Worm (Caenorhabditis elegans): ENCODE measurements around the gene gbb-1.

Gene gbb-1

ce11 chrX:2927576-2927975 lies 30.2 kb upstream of the gbb-1 start:
- TF ChIP-seq med-1 (GFP tag; optimal IDR thresholded peaks at IDR 0.05; ENCODE audit: insufficient read depth) (no peak), cog-1 (tag; optimal IDR thresholded peaks at IDR 0.05) (no peak)

- TF ChIP-seq ztf-29 (GFP tag; IDR thresholded peaks at IDR 0.05), result no peak
- no peak for TF ChIP-seq ref-1 (GFP tag; conservative IDR thresholded peaks at IDR 0.05)
- TF ChIP-seq klf-2 (GFP tag; conservative IDR thresholded peaks at IDR 0.05), result no peak
- 0 out of 2 replicates have a peak, but pooled peaks have one; percentile 30 for TF ChIP-seq ztf-23 (GFP tag; IDR thresholded peaks at IDR 0.05)
- no peak for TF ChIP-seq T22C8.4 (GFP tag; IDR thresholded peaks at IDR 0.05)
Observed at ce11 chrX:2928089-2928488, 29.6 kb upstream of the gbb-1 start.

- no peak for TF ChIP-seq tab-1 (GFP tag; IDR thresholded peaks at IDR 0.05)
- TF ChIP-seq flt-1 (GFP tag; IDR thresholded peaks at IDR 0.05), result no peak
- no peak for TF ChIP-seq med-1 (GFP tag; optimal IDR thresholded peaks at IDR 0.05; ENCODE audit: insufficient read depth)
- TF ChIP-seq ref-1 (GFP tag; conservative IDR thresholded peaks at IDR 0.05), result no peak
- TF ChIP-seq klf-2 (GFP tag; conservative IDR thresholded peaks at IDR 0.05), result no peak
- TF ChIP-seq ztf-29 (GFP tag; IDR thresholded peaks at IDR 0.05), result no peak
- TF ChIP-seq cog-1 (tag; optimal IDR thresholded peaks at IDR 0.05), result no peak
- TF ChIP-seq ztf-23 (GFP tag; IDR thresholded peaks at IDR 0.05), result no peak
- no peak for TF ChIP-seq T22C8.4 (GFP tag; IDR thresholded peaks at IDR 0.05)
Observed at ce11 chrX:2931852-2932251, 25.9 kb upstream of the gbb-1 start.

- no peak for TF ChIP-seq ztf-29 (GFP tag; IDR thresholded peaks at IDR 0.05)
- no peak for TF ChIP-seq flt-1 (GFP tag; IDR thresholded peaks at IDR 0.05)
- TF ChIP-seq med-1 (GFP tag; optimal IDR thresholded peaks at IDR 0.05; ENCODE audit: insufficient read depth), result no peak
- no peak for TF ChIP-seq tab-1 (GFP tag; IDR thresholded peaks at IDR 0.05)
- no peak for TF ChIP-seq klf-2 (GFP tag; conservative IDR thresholded peaks at IDR 0.05)
- TF ChIP-seq ztf-23 (GFP tag; IDR thresholded peaks at IDR 0.05), result no peak
- no peak for TF ChIP-seq cog-1 (tag; optimal IDR thresholded peaks at IDR 0.05)
- no peak for TF ChIP-seq ref-1 (GFP tag; conservative IDR thresholded peaks at IDR 0.05)
- TF ChIP-seq T22C8.4 (GFP tag; IDR thresholded peaks at IDR 0.05), result no peak
Observed at ce11 chrX:2933061-2933460, 24.7 kb upstream of the gbb-1 start, which contains the start of gene fard-1. Gene fard-1, plus strand, starts transcription at chrX:2933361.

- TF ChIP-seq tab-1 (GFP tag; IDR thresholded peaks at IDR 0.05) (no peak), ztf-23 (GFP tag; IDR thresholded peaks at IDR 0.05) (no peak), flt-1 (GFP tag; IDR thresholded peaks at IDR 0.05) (no peak), med-1 (GFP tag; optimal IDR thresholded peaks at IDR 0.05; ENCODE audit: insufficient read depth) (no peak), ref-1 (GFP tag; conservative IDR thresholded peaks at IDR 0.05) (no peak), ztf-29 (GFP tag; IDR thresholded peaks at IDR 0.05) (no peak), klf-2 (GFP tag; conservative IDR thresholded peaks at IDR 0.05) (no peak)
Observed at ce11 chrX:2939085-2939484, 18.6 kb upstream of the gbb-1 start.

- no peak for TF ChIP-seq ref-1 (GFP tag; conservative IDR thresholded peaks at IDR 0.05)
- TF ChIP-seq med-1 (GFP tag; optimal IDR thresholded peaks at IDR 0.05; ENCODE audit: insufficient read depth), result no peak
Observed at ce11 chrX:2939526-2939925, 18.2 kb upstream of the gbb-1 start.

- TF ChIP-seq ref-1 (GFP tag; conservative IDR thresholded peaks at IDR 0.05), result no peak
- no peak for TF ChIP-seq flt-1 (GFP tag; IDR thresholded peaks at IDR 0.05)
- no peak for TF ChIP-seq ztf-29 (GFP tag; IDR thresholded peaks at IDR 0.05)
Observed at ce11 chrX:2940572-2940971, 17.2 kb upstream of the gbb-1 start, which contains the start of gene pfk-1.1. Gene pfk-1.1, plus strand, starts transcription at chrX:2940872.

ce11 chrX:2942327-2942726 lies 15.4 kb upstream of the gbb-1 start:
- no peak for TF ChIP-seq ztf-23 (GFP tag; IDR thresholded peaks at IDR 0.05)
- no peak for TF ChIP-seq ztf-29 (GFP tag; IDR thresholded peaks at IDR 0.05)
- TF ChIP-seq med-1 (GFP tag; optimal IDR thresholded peaks at IDR 0.05; ENCODE audit: insufficient read depth), result no peak
- no peak for TF ChIP-seq klf-2 (GFP tag; conservative IDR thresholded peaks at IDR 0.05)
- no peak for TF ChIP-seq T22C8.4 (GFP tag; IDR thresholded peaks at IDR 0.05)
- no peak for TF ChIP-seq ref-1 (GFP tag; conservative IDR thresholded peaks at IDR 0.05)
- TF ChIP-seq cog-1 (tag; optimal IDR thresholded peaks at IDR 0.05), result no peak
- no peak for TF ChIP-seq flt-1 (GFP tag; IDR thresholded peaks at IDR 0.05)

ce11 chrX:2943611-2944010 lies 14.1 kb upstream of the gbb-1 start:
- TF ChIP-seq cog-1 (tag; optimal IDR thresholded peaks at IDR 0.05) (no peak), tab-1 (GFP tag; IDR thresholded peaks at IDR 0.05) (no peak), ztf-29 (GFP tag; IDR thresholded peaks at IDR 0.05) (no peak), med-1 (GFP tag; optimal IDR thresholded peaks at IDR 0.05; ENCODE audit: insufficient read depth) (no peak), flt-1 (GFP tag; IDR thresholded peaks at IDR 0.05) (no peak), klf-2 (GFP tag; conservative IDR thresholded peaks at IDR 0.05) (no peak), ref-1 (GFP tag; conservative IDR thresholded peaks at IDR 0.05) (no peak), T22C8.4 (GFP tag; IDR thresholded peaks at IDR 0.05) (no peak), ztf-23 (GFP tag; IDR thresholded peaks at IDR 0.05) (no peak)

- no peak for TF ChIP-seq cog-1 (tag; optimal IDR thresholded peaks at IDR 0.05)
- TF ChIP-seq klf-2 (GFP tag; conservative IDR thresholded peaks at IDR 0.05), result no peak
- no peak for TF ChIP-seq ztf-23 (GFP tag; IDR thresholded peaks at IDR 0.05)
- no peak for TF ChIP-seq ref-1 (GFP tag; conservative IDR thresholded peaks at IDR 0.05)
- TF ChIP-seq tab-1 (GFP tag; IDR thresholded peaks at IDR 0.05), result no peak
- TF ChIP-seq T22C8.4 (GFP tag; IDR thresholded peaks at IDR 0.05), result no peak
- no peak for TF ChIP-seq flt-1 (GFP tag; IDR thresholded peaks at IDR 0.05)
- TF ChIP-seq med-1 (GFP tag; optimal IDR thresholded peaks at IDR 0.05; ENCODE audit: insufficient read depth), result no peak
- TF ChIP-seq ztf-29 (GFP tag; IDR thresholded peaks at IDR 0.05), result no peak
Observed at ce11 chrX:2945950-2946349, 11.8 kb upstream of the gbb-1 start.

ce11 chrX:2946508-2947005 lies 11.2 kb upstream of the gbb-1 start, which contains the start of the genes Y41G9A.10 and Y41G9A.5:
Gene Y41G9A.10, minus strand, starts transcription at chrX:2946558.
Gene Y41G9A.5, plus strand, starts transcription at chrX:2946667.
- TF ChIP-seq med-1 (GFP tag; optimal IDR thresholded peaks at IDR 0.05; ENCODE audit: insufficient read depth) (no peak), ref-1 (GFP tag; conservative IDR thresholded peaks at IDR 0.05) (no peak), tab-1 (GFP tag; IDR thresholded peaks at IDR 0.05) (no peak), ztf-23 (GFP tag; IDR thresholded peaks at IDR 0.05) (no peak), klf-2 (GFP tag; conservative IDR thresholded peaks at IDR 0.05) (no peak), flt-1 (GFP tag; IDR thresholded peaks at IDR 0.05) (no peak), T22C8.4 (GFP tag; IDR thresholded peaks at IDR 0.05) (no peak), cog-1 (tag; optimal IDR thresholded peaks at IDR 0.05) (no peak), ztf-29 (GFP tag; IDR thresholded peaks at IDR 0.05) (no peak)

All from whole organism, midembryonic.